Worm (Caenorhabditis elegans) whole organism, late embryonic: ENCODE measurements around the gene C44E12.1.
A peak's percentile ranks its signal among the peaks of the same experiment; 100 is the strongest.

Source experiments
- C08G9.2 ChIP-seq: sonication (generic microtip); optimal IDR thresholded peaks from 2 replicates; lab custom pipeline; 2016; ENCODE audit warnings: mild to moderate bottlenecking, missing genetic modification characterization, moderate library complexity, missing compliant biosample characterization
- K02D7.2 ChIP-seq: sonication (generic microtip); optimal IDR thresholded peaks from 2 replicates; lab custom pipeline; 2017; ENCODE audit warnings: mild to moderate bottlenecking, missing genetic modification characterization, missing compliant biosample characterization
- Y22D7AL.16 ChIP-seq: sonication (generic microtip); optimal IDR thresholded peaks from 2 replicates; lab custom pipeline; 2016; ENCODE audit warnings: missing genetic modification characterization, missing compliant biosample characterization
- ahr-1 ChIP-seq: sonication (generic microtip); optimal IDR thresholded peaks from 2 replicates; lab custom pipeline; 2016; ENCODE audit warnings: missing genetic modification characterization, missing compliant biosample characterization
- ama-1 ChIP-seq: fragments of 150-350 bp; optimal IDR thresholded peaks from 2 replicates; lab custom pipeline; 2014
- ceh-18 ChIP-seq: sonication (generic microtip); optimal IDR thresholded peaks from 2 replicates; lab custom pipeline; 2016; ENCODE audit warnings: missing genetic modification characterization, missing compliant biosample characterization
- ceh-9 ChIP-seq: sonication (generic microtip); optimal IDR thresholded peaks from 2 replicates; lab custom pipeline; 2016; ENCODE audit warnings: mild to moderate bottlenecking, missing genetic modification characterization, inconsistent platforms, missing compliant biosample characterization
- dve-1 ChIP-seq: sonication (generic microtip); optimal IDR thresholded peaks from 2 replicates; lab custom pipeline; 2017; ENCODE audit warnings: antibody characterized with exemption, mild to moderate bottlenecking, missing genetic modification characterization, missing compliant biosample characterization
- elt-2 ChIP-seq: sonication (generic microtip); optimal IDR thresholded peaks from 2 replicates; lab custom pipeline; 2016; ENCODE audit warnings: missing genetic modification reagents, missing genetic modification characterization, missing compliant biosample characterization
- fax-1 ChIP-seq: sonication (generic microtip); optimal IDR thresholded peaks from 2 replicates; lab custom pipeline; 2016; ENCODE audit warnings: missing genotype, missing genetic modification characterization, missing compliant biosample characterization
- fkh-10 ChIP-seq: fragments of 150-350 bp; optimal IDR thresholded peaks from 2 replicates; lab custom pipeline; 2014; ENCODE audit warnings: missing biosample characterization, missing genetic modification reagents, missing genetic modification characterization
- hlh-13 ChIP-seq: fragments of 200-800 bp; sonication (Bioruptor generic); optimal IDR thresholded peaks from 2 replicates; lab custom pipeline; 2018; ENCODE audit warnings: mild to moderate bottlenecking, missing genetic modification characterization, missing compliant biosample characterization
- hlh-15 ChIP-seq: sonication (generic microtip); optimal IDR thresholded peaks from 2 replicates; lab custom pipeline; 2016; ENCODE audit warnings: missing genetic modification characterization, missing compliant biosample characterization
- hlh-6 ChIP-seq: sonication (generic microtip); optimal IDR thresholded peaks from 2 replicates; lab custom pipeline; 2016; ENCODE audit warnings: missing genotype, missing genetic modification characterization, missing compliant biosample characterization
- madf-2 ChIP-seq: sonication (generic microtip); optimal IDR thresholded peaks from 2 replicates; lab custom pipeline; 2017; ENCODE audit warnings: missing genetic modification characterization, missing compliant biosample characterization
- mec-3 ChIP-seq: sonication (generic microtip); optimal IDR thresholded peaks from 2 replicates; lab custom pipeline; 2016; ENCODE audit warnings: borderline replicate concordance, missing genetic modification characterization, missing compliant biosample characterization
- nfya-1 ChIP-seq: sonication (generic microtip); optimal IDR thresholded peaks from 2 replicates; lab custom pipeline; 2017; ENCODE audit warnings: missing genetic modification characterization, mild to moderate bottlenecking, missing compliant biosample characterization, antibody characterized with exemption, moderate library complexity
- nhr-11 ChIP-seq: fragments of 150-350 bp; optimal IDR thresholded peaks from 2 replicates; lab custom pipeline; 2014; ENCODE audit warnings: missing biosample characterization, missing genetic modification characterization
- odd-2 ChIP-seq: sonication (generic microtip); optimal IDR thresholded peaks from 2 replicates; lab custom pipeline; 2017; ENCODE audit warnings: antibody characterized with exemption, mild to moderate bottlenecking, missing genetic modification characterization, missing compliant biosample characterization
- pag-3 ChIP-seq: sonication (generic microtip); optimal IDR thresholded peaks from 2 replicates; lab custom pipeline; 2016; ENCODE audit warnings: missing compliant biosample characterization, missing genetic modification characterization, borderline replicate concordance
- pat-9 ChIP-seq: fragments of 200-800 bp; sonication (Bioruptor generic); optimal IDR thresholded peaks from 2 replicates; lab custom pipeline; 2018; ENCODE audit warnings: mild to moderate bottlenecking, missing genetic modification characterization, moderate library complexity, missing compliant biosample characterization
- pha-2 ChIP-seq: sonication (generic microtip); optimal IDR thresholded peaks from 2 replicates; lab custom pipeline; 2017; ENCODE audit warnings: mild to moderate bottlenecking, missing genetic modification characterization, missing compliant biosample characterization
- pha-4 ChIP-seq: fragments of 150-350 bp; optimal IDR thresholded peaks from 2 replicates; lab custom pipeline; 2018; ENCODE audit warnings: missing biosample characterization, missing genetic modification reagents, missing genetic modification characterization
- ref-2 ChIP-seq: sonication (generic microtip); optimal IDR thresholded peaks from 2 replicates; lab custom pipeline; 2016; ENCODE audit warnings: missing genetic modification characterization, missing compliant biosample characterization
- rnt-1 ChIP-seq: sonication (generic microtip); optimal IDR thresholded peaks from 2 replicates; lab custom pipeline; 2016; ENCODE audit warnings: missing genetic modification characterization, missing compliant biosample characterization
- sdc-2 ChIP-seq: sonication (generic microtip); optimal IDR thresholded peaks from 2 replicates; lab custom pipeline; 2016; ENCODE audit warnings: missing genotype, missing genetic modification characterization, missing compliant biosample characterization
- sox-2 ChIP-seq: fragments of 200-800 bp; sonication (Bioruptor generic); IDR thresholded peaks from 2 replicates; pipeline ENCODE4 v1.3.6; 2022; ENCODE audit warnings: missing genetic modification reagents, missing genetic modification characterization, missing compliant biosample characterization
- syd-9 ChIP-seq: sonication (generic microtip); optimal IDR thresholded peaks from 2 replicates; lab custom pipeline; 2016; ENCODE audit warnings: mild to moderate bottlenecking, missing genetic modification characterization, moderate library complexity, missing compliant biosample characterization
- tbx-2 ChIP-seq: sonication (generic microtip); optimal IDR thresholded peaks from 2 replicates; lab custom pipeline; 2016; ENCODE audit warnings: missing genetic modification characterization, missing compliant biosample characterization
- tbx-7 ChIP-seq: sonication (generic microtip); optimal IDR thresholded peaks from 2 replicates; lab custom pipeline; 2016; ENCODE audit warnings: missing genotype, missing genetic modification characterization, missing compliant biosample characterization
- unc-3 ChIP-seq, 2 experiments: fragments of 200-800 bp in 1 of 2; sonication (Bioruptor generic) in 1 of 2; sonication (generic microtip) in 1 of 2; conservative IDR thresholded peaks in 1 of 2; optimal IDR thresholded peaks in 1 of 2; 2 replicates each; pipeline versions ENCODE4 v1.3.6 to Lab custom; 2016 to 2022; ENCODE audit warnings: missing compliant biosample characterization in 2 of 2, missing genetic modification characterization in 2 of 2, missing genetic modification reagents in 1 of 2
- unc-55 ChIP-seq: sonication (generic microtip); optimal IDR thresholded peaks from 2 replicates; lab custom pipeline; 2017; ENCODE audit warnings: missing biosample characterization, missing genetic modification reagents, missing genetic modification characterization
- unc-86 ChIP-seq: sonication (generic microtip); optimal IDR thresholded peaks from 2 replicates; lab custom pipeline; 2016; ENCODE audit warnings: missing genetic modification characterization, missing compliant biosample characterization
- ztf-16 ChIP-seq: sonication (generic microtip); optimal IDR thresholded peaks from 2 replicates; lab custom pipeline; 2017; ENCODE audit warnings: missing genetic modification characterization, missing compliant biosample characterization

Gene C44E12.1

ce11 chrX:7572057-7572456, 24.7 kb upstream of the C44E12.1 start, which contains the start of gene pcyt-1:
Gene pcyt-1 (plus strand): TSS chrX:7572357.
- TF ChIP-seq dve-1 (tag; lab: Kevin White, UChicago) (no peak), nfya-1 (no peak), unc-3 (GFP tag; conservative IDR thresholded peaks at IDR 0.05; lab: Robert Waterston, UW) (no peak), unc-3 (tag; optimal IDR thresholded peaks at IDR 0.05; lab: Kevin White, UChicago) (no peak), sdc-2 (tag; lab: Kevin White, UChicago) (no peak)
- TF ChIP-seq, all 69 proteins: peak for 0

DNA sequence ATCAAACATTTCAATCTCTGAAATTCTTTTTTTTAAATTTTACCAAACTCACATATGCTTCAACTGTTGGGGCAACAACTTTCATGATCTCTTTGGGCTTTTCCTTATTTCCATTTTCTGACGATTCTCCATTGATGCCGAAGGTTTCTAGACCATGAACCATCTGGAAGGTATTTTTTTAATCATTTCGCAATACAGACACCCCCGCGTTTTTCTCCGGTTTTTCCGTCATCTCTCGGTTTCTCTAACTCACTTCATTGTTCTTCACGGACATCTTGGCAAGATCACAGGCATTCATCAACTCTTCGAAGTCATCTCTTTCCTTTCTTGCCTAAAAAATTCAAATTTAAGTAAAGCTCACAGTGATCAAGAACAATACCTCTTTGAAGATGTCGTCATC, 23.6 kb upstream of the C44E12.1 start:
- TF ChIP-seq odd-2, result no peak
- TF ChIP-seq ref-2 (tag; lab: Kevin White, UChicago), result no peak
- no peak for TF ChIP-seq ama-1 (lab: Kevin White, UChicago)
- no peak for TF ChIP-seq fax-1 (tag; lab: Kevin White, UChicago)
- TF ChIP-seq mec-3 (tag; lab: Kevin White, UChicago), result no peak
- TF ChIP-seq ahr-1, result no peak
- TF ChIP-seq ztf-16 (tag; lab: Kevin White, UChicago), result no peak
- TF ChIP-seq pat-9 (tag; lab: Kevin White, UChicago), result no peak
- no peak for TF ChIP-seq C08G9.2
- no peak for TF ChIP-seq nhr-11 (tag; lab: Kevin White, UChicago)
- TF ChIP-seq ceh-9 (tag; lab: Kevin White, UChicago), result no peak
- no peak for TF ChIP-seq sox-2
- TF ChIP-seq tbx-7 (tag; lab: Kevin White, UChicago), result no peak
- TF ChIP-seq unc-86 (tag; lab: Kevin White, UChicago), result no peak
- TF ChIP-seq syd-9 (tag; lab: Kevin White, UChicago), result no peak
- TF ChIP-seq K02D7.2 (tag; lab: Kevin White, UChicago), result no peak
- TF ChIP-seq pha-2 (tag; lab: Kevin White, UChicago), result no peak
- TF ChIP-seq Y22D7AL.16, result no peak
- no peak for TF ChIP-seq madf-2

DNA sequence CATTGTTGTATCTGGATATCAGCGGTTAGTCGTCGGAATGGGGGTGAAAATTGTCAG, 23.3 kb upstream of the C44E12.1 start, which contains the start of the genes unc-98 and F08C6.18:
unc-98 (minus strand) TSS at position 48 of the 57 bp plus-strand sequence.
F08C6.18 (minus strand) TSS at position 57 of the 57 bp plus-strand sequence.
- peak; percentile 10 for TF ChIP-seq hlh-13 (GFP tag; lab: Kevin White, UChicago)
- TF ChIP-seq ztf-16 (tag; lab: Kevin White, UChicago), result no peak
- no peak for TF ChIP-seq pha-4 (tag; lab: Kevin White, UChicago)

ce11 chrX:7573629-7574028, 23.1 kb upstream of the C44E12.1 start:
- TF ChIP-seq ceh-18 (tag; lab: Kevin White, UChicago) (peak; percentile 71), unc-55 (GFP tag; lab: Kevin White, UChicago) (peak; percentile 9), rnt-1 (tag; lab: Kevin White, UChicago) (peak; percentile 66), pag-3 (tag; lab: Kevin White, UChicago) (no peak), fkh-10 (GFP tag; lab: Kevin White, UChicago) (no peak)
- TF ChIP-seq, all 69 proteins: peak for 3

- TF ChIP-seq Y22D7AL.16 (no peak), elt-2 (tag; lab: Kevin White, UChicago) (peak; percentile 77), hlh-15 (tag; lab: Kevin White, UChicago) (no peak)
Measured at ce11 chrX:7575939-7576338, 20.8 kb upstream of the C44E12.1 start.

DNA sequence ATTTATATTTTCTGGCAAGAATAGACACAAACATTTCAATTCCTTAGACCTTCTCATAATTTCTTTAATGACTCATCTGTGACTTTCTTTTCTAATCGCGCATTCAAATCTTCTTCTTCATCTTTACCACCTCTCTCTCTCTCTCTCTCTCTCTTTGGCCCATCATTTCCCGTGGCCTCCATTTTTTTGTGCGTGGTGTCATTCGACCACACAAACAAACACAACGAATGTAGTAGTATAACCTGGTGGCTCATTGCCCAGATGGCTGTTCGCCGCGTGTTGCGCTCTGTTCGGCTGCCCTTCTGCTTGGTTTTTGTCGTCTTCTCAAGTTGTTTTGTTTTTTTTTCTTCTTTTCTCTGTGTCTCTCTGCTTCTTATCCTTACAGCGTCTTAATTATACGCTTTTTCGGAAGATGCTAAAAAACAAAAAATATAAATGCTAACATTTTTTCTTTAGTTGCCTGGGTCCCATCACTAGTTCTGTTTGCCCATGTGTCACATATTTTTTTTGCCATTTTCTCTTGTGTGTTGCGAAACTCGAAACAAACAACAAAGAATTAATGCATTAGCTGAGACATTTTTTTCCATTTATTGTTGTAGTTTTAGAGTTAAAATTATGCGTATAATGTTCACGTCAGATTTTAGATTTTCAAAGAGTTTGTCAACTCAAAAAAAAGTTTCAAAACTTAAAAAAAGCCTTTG, 19.1 kb upstream of the C44E12.1 start:
- TF ChIP-seq hlh-6 (tag; lab: Kevin White, UChicago) (no peak), ztf-16 (tag; lab: Kevin White, UChicago) (no peak), unc-86 (tag; lab: Kevin White, UChicago) (no peak), tbx-2 (tag; lab: Kevin White, UChicago) (peak; percentile 21), nfya-1 (peak; percentile 4), madf-2 (no peak), elt-2 (tag; lab: Kevin White, UChicago) (peak; percentile 11)
